Worm (Caenorhabditis elegans): ENCODE data around the gene skr-12.

ce11 chrIV:17166974-17167373 lies at the start of gene skr-12:
- TF ChIP-seq nhr-28 (tag; optimal IDR thresholded peaks at IDR 0.05) (no peak), ceh-82 (tag; optimal IDR thresholded peaks at IDR 0.05) (no peak), nhr-237 (tag; optimal IDR thresholded peaks at IDR 0.05) (no peak)

Data from whole organism, L3 larva.